Worm (Caenorhabditis elegans): ENCODE data around the gene Y27F2A.9.

DNA sequence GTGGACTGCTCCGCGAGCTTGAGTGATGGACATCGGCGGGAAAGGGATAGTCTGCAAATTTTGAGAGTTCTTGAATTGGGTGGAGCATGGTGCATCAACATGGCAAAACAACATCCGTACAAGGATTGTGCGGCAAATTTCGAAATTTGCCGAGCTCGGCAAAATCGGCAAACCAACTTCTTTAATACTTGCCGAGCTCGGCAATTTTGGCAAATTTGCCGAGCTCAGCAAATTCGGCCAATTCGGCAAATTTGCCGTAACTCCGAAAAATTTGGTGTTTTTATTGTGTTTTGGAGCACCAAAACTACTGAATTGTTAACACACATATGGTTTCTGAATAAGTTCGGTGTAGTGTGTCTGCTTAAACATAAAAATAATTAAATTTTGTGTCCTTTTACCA, 21.4 kb downstream of the Y27F2A.9 start, which contains the start of gene fbxc-55:
- no peak for TF ChIP-seq unc-42 (tag; optimal IDR thresholded peaks at IDR 0.05)
- TF ChIP-seq nhr-11 (tag; optimal IDR thresholded peaks at IDR 0.05) = no peak
- no peak for TF ChIP-seq fkh-10 (GFP tag; optimal IDR thresholded peaks at IDR 0.05)
- TF ChIP-seq ama-1 (optimal IDR thresholded peaks at IDR 0.05) = no peak
- no peak for TF ChIP-seq hlh-15 (tag; optimal IDR thresholded peaks at IDR 0.05)
- no peak for TF ChIP-seq dmd-4 (tag; optimal IDR thresholded peaks at IDR 0.05; ENCODE audit: borderline replicate concordance)
- no peak for TF ChIP-seq hlh-8 (tag; optimal IDR thresholded peaks at IDR 0.05)
- no peak for TF ChIP-seq C08G9.2 (tag; optimal IDR thresholded peaks at IDR 0.05)
- no peak for TF ChIP-seq pha-4 (tag; optimal IDR thresholded peaks at IDR 0.05)
- TF ChIP-seq ceh-45 (GFP tag; IDR thresholded peaks at IDR 0.05) = no peak
- no peak for TF ChIP-seq pax-1 (tag; optimal IDR thresholded peaks at IDR 0.05)
- TF ChIP-seq ets-4 (tag; optimal IDR thresholded peaks at IDR 0.05) = no peak
